Worm (Caenorhabditis elegans): ENCODE results near the gene nphp-2.

Gene nphp-2

ce11 chrV:1868596-1869263, 26.9 kb upstream of the nphp-2 start, which contains the start of gene knl-3 (continued):
- peak; percentile 60 for TF ChIP-seq duxl-1 (tag; optimal IDR thresholded peaks at IDR 0.05; ENCODE audit: poor library complexity)
- TF ChIP-seq lin-29 (GFP tag; IDR thresholded peaks at IDR 0.05): peak; percentile 64
- no peak for TF ChIP-seq lin-39 (tag; optimal IDR thresholded peaks at IDR 0.05)
- peak; percentile 42; the same call in 1 of the 2 replicates for TF ChIP-seq ceh-44 (GFP tag; IDR thresholded peaks at IDR 0.05)
- TF ChIP-seq dmd-8 (GFP tag; IDR thresholded peaks at IDR 0.05): no peak
- peak; percentile 72 for TF ChIP-seq D1046.2 (GFP tag; IDR thresholded peaks at IDR 0.05)
- no peak for TF ChIP-seq F26F4.8 (GFP tag; conservative IDR thresholded peaks at IDR 0.05)
- TF ChIP-seq ZK337.2 (GFP tag; IDR thresholded peaks at IDR 0.05): no peak
- no peak; the same call in 1 of the 2 replicates for TF ChIP-seq set-16 (GFP tag; IDR thresholded peaks at IDR 0.05)
- TF ChIP-seq dmd-6 (GFP tag; IDR thresholded peaks at IDR 0.05): peak; percentile 79
- TF ChIP-seq cey-2 (tag; optimal IDR thresholded peaks at IDR 0.05; ENCODE audit: borderline replicate concordance, insufficient read depth): no peak
- peak; percentile 86 for TF ChIP-seq dve-1 (tag; optimal IDR thresholded peaks at IDR 0.05; ENCODE audit: insufficient read depth)
- peak; percentile 89 for TF ChIP-seq nhr-42 (GFP tag; IDR thresholded peaks at IDR 0.05)
- TF ChIP-seq zag-1 (tag; optimal IDR thresholded peaks at IDR 0.05): no peak
- TF ChIP-seq nhr-48 (tag; optimal IDR thresholded peaks at IDR 0.05): peak; percentile 40
- no peak for TF ChIP-seq attf-4 (tag; optimal IDR thresholded peaks at IDR 0.05)

ce11 chrV:1869682-1870081, 25.9 kb upstream of the nphp-2 start, which contains the start of gene T10B5.3:
T10B5.3 (minus strand) TSS chrV:1869782.
- no peak for TF ChIP-seq aly-2 (tag; optimal IDR thresholded peaks at IDR 0.05)
- no peak for TF ChIP-seq hlh-11 (tag; optimal IDR thresholded peaks at IDR 0.05)
- TF ChIP-seq nhr-6 (tag; optimal IDR thresholded peaks at IDR 0.05): no peak
- TF ChIP-seq tra-1 (GFP tag; IDR thresholded peaks at IDR 0.05): no peak

ce11 chrV:1870515-1870940, 25.1 kb upstream of the nphp-2 start:
- no peak for TF ChIP-seq vab-7 (GFP tag; IDR thresholded peaks at IDR 0.05)
- TF ChIP-seq nhr-25 (tag; optimal IDR thresholded peaks at IDR 0.05; ENCODE audit: borderline replicate concordance, insufficient read depth): no peak
- peak; percentile 7 for TF ChIP-seq F49E8.2 (tag; optimal IDR thresholded peaks at IDR 0.05; ENCODE audit: borderline replicate concordance)
- no peak for TF ChIP-seq pha-4 (GFP tag; IDR thresholded peaks at IDR 0.05)
- no peak for TF ChIP-seq pha-4 (tag; optimal IDR thresholded peaks at IDR 0.05)
- TF ChIP-seq lin-38 (GFP tag; IDR thresholded peaks at IDR 0.05): peak; percentile 67
- no peak for TF ChIP-seq unc-62 (GFP tag; optimal IDR thresholded peaks at IDR 0.05 in 1 of 2)
- no peak for TF ChIP-seq unc-62 (tag; optimal IDR thresholded peaks at IDR 0.05)
- TF ChIP-seq nhr-102 (tag; optimal IDR thresholded peaks at IDR 0.05): no peak
- TF ChIP-seq Y48G9A.11 (GFP tag; IDR thresholded peaks at IDR 0.05): peak; percentile 41; the same call in 1 of the 2 replicates
- TF ChIP-seq egl-27 (tag; optimal IDR thresholded peaks at IDR 0.05): no peak
- TF ChIP-seq ama-1 (optimal IDR thresholded peaks at IDR 0.05): no peak
- TF ChIP-seq lin-13 (GFP tag; optimal IDR thresholded peaks at IDR 0.05): no peak
- TF ChIP-seq snpc-1.2 (GFP tag; IDR thresholded peaks at IDR 0.05): no peak
- TF ChIP-seq nhr-6 (tag; optimal IDR thresholded peaks at IDR 0.05): no peak
- no peak for TF ChIP-seq duxl-1 (tag; optimal IDR thresholded peaks at IDR 0.05; ENCODE audit: poor library complexity)
- TF ChIP-seq nhr-48 (tag; optimal IDR thresholded peaks at IDR 0.05): no peak
- TF ChIP-seq ztf-11 (tag; optimal IDR thresholded peaks at IDR 0.05): no peak
- no peak for TF ChIP-seq daf-8 (GFP tag; IDR thresholded peaks at IDR 0.05)
- peak; percentile 14 for TF ChIP-seq dpl-1 (GFP tag; optimal IDR thresholded peaks at IDR 0.05)
- no peak for TF ChIP-seq mxl-2 (GFP tag; conservative IDR thresholded peaks at IDR 0.05)
- TF ChIP-seq unc-130 (GFP tag; optimal IDR thresholded peaks at IDR 0.05): peak; percentile 54
- no peak for TF ChIP-seq daf-19 (GFP tag; conservative IDR thresholded peaks at IDR 0.05)
- peak; percentile 18 for TF ChIP-seq mes-2 (tag; optimal IDR thresholded peaks at IDR 0.05; ENCODE audit: poor library complexity, severe bottlenecking)
- no peak for TF ChIP-seq zfp-3 (GFP tag; conservative IDR thresholded peaks at IDR 0.05)
- TF ChIP-seq Y105C5A.15 (GFP tag; IDR thresholded peaks at IDR 0.05): no peak
- TF ChIP-seq ZK337.2 (GFP tag; IDR thresholded peaks at IDR 0.05): no peak
- TF ChIP-seq mxl-3 (GFP tag; optimal IDR thresholded peaks at IDR 0.05): no peak
- TF ChIP-seq Y75B8A.6 (GFP tag; IDR thresholded peaks at IDR 0.05): no peak
- 0 out of 2 replicates have a peak, but pooled peaks have one; percentile 22 for TF ChIP-seq F44E2.7 (GFP tag; IDR thresholded peaks at IDR 0.05)
- TF ChIP-seq lin-15B (tag; optimal IDR thresholded peaks at IDR 0.05): no peak
